Fruit fly (Drosophila melanogaster) whole organism, embryonic: Measurements from ENCODE around the gene Gdh.

ENCODE experiments used
- CG42726 ChIP-seq: fragments of 200-800 bp; sonication (Bioruptor generic); IDR thresholded peaks from 2 replicates; pipeline ENCODE4 v1.3.6; 2022; ENCODE audit warnings: missing biosample characterization, missing genetic modification characterization; ENCODE audit not compliant: partially characterized antibody
- CG4854 ChIP-seq: fragments of 200-800 bp; sonication (Bioruptor generic); optimal IDR thresholded peaks from 2 replicates; lab custom pipeline; 2016; ENCODE audit warnings: missing biosample characterization, missing genetic modification characterization, inconsistent platforms
- CG6683 ChIP-seq: fragments of 200-800 bp; sonication (Bioruptor generic); optimal IDR thresholded peaks from 2 replicates; lab custom pipeline; 2017; ENCODE audit warnings: missing biosample characterization, mild to moderate bottlenecking, missing genetic modification characterization, missing genetic modification reagents
- CG6854 ChIP-seq: fragments of 200-800 bp; sonication (Bioruptor generic); optimal IDR thresholded peaks from 3 replicates; lab custom pipeline; 2017; ENCODE audit warnings: missing biosample characterization, mild to moderate bottlenecking, missing genetic modification characterization
- bsh ChIP-seq, 2 experiments: fragments of 200-800 bp; sonication (Bioruptor generic); optimal IDR thresholded peaks; 2 replicates each; lab custom pipeline; 2017 to 2018; ENCODE audit warnings: mild to moderate bottlenecking in 2 of 2, missing biosample characterization in 2 of 2, missing genetic modification characterization in 2 of 2, moderate library complexity in 1 of 2
- eve ChIP-seq, 2 experiments: fragments of >200 bp; optimal IDR thresholded peaks; 2 replicates each; lab custom pipeline; 2017; ENCODE audit warnings: missing biosample characterization in 2 of 2, missing genetic modification characterization in 2 of 2
- lola ChIP-seq, 3 experiments: fragments of >200 bp in 2 of 3; fragments of 200-800 bp in 1 of 3; sonication (Bioruptor generic) in 1 of 3; optimal IDR thresholded peaks; 2 replicates each; lab custom pipeline; 2017 to 2019; ENCODE audit warnings: missing biosample characterization in 3 of 3, missing genetic modification characterization in 3 of 3, mild to moderate bottlenecking in 1 of 3, moderate library complexity in 1 of 3
- pum ChIP-seq: fragments of 200-800 bp; sonication (Bioruptor generic); optimal IDR thresholded peaks from 2 replicates; lab custom pipeline; 2016; ENCODE audit warnings: missing biosample characterization, missing genetic modification characterization
- trh ChIP-seq: fragments of 200-800 bp; sonication (Bioruptor generic); optimal IDR thresholded peaks from 2 replicates; lab custom pipeline; 2016; ENCODE audit warnings: missing biosample characterization, missing genetic modification characterization

dm6 chr3R:23971764-23972163 lies 28.9 kb upstream of the Gdh start:
- no peak for TF ChIP-seq eve (GFP tag; optimal IDR thresholded peaks at IDR 0.05; lab: Kevin White, UChicago)
- TF ChIP-seq trh (GFP tag; lab: Kevin White, UChicago) = no peak
- no peak for TF ChIP-seq CG6683 (GFP tag; lab: Kevin White, UChicago)
- TF ChIP-seq lola (GFP tag; optimal IDR thresholded peaks at IDR 0.05; lab: Kevin White, UChicago) = no peak
- no peak for TF ChIP-seq CG42726 (GFP tag; lab: Robert Waterston, UW)
- no peak for TF ChIP-seq pum
- no peak for TF ChIP-seq bsh (GFP tag; optimal IDR thresholded peaks at IDR 0.05; lab: Kevin White, UChicago)
- TF ChIP-seq CG6854 (GFP tag; lab: Kevin White, UChicago) = no peak
- TF ChIP-seq CG4854 (GFP tag; lab: Kevin White, UChicago) = no peak
